Worm (Caenorhabditis elegans) whole organism, midembryonic: ENCODE results near the gene C17E7.9.

Experiments used
- T22C8.4 ChIP-seq: fragments of 200-800 bp; sonication (Bioruptor generic); IDR thresholded peaks from 2 replicates; pipeline ENCODE4 v1.3.6; 2022; ENCODE audit warnings: missing genetic modification characterization, missing compliant biosample characterization
- flt-1 ChIP-seq: fragments of 200-800 bp; sonication (Bioruptor generic); IDR thresholded peaks from 2 replicates; pipeline ENCODE4 v1.3.6; 2022; ENCODE audit warnings: missing genetic modification characterization, missing compliant biosample characterization

DNA sequence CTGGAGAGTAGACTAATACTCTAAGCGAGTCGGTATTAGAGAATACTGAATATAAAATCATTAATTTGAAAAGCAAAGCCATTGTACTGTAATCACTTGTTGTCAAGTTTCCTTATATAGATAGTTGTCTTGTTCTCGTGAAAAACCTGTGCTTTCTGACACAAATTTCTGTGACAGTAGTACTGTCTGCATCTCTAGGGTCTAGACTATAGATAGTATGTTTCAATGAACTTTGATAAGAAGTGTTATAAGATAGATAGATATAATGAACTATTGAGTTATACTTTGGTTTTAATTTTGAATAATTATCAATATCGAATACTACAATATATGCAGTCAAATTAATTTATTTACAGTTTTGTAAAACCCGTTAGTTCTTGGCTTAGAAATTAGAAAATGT lies 46.7 kb downstream of the C17E7.9 start, which contains the start of gene ugt-32:
- no peak for TF ChIP-seq flt-1 (GFP tag; lab: Robert Waterston, UW)
- TF ChIP-seq T22C8.4 (GFP tag; lab: Robert Waterston, UW) = no peak
